Worm (Caenorhabditis elegans): ENCODE results near the gene grl-8.

grl-8 gene

ce11 chrV:6773735-6774134 is 40.8 kb upstream of the grl-8 start, which contains the start of gene ZC404.16:
TSS of gene ZC404.16 (minus strand) at chrV:6773835.
- TF ChIP-seq lin-38 (GFP tag; IDR thresholded peaks at IDR 0.05) (no peak), lir-3 (tag; optimal IDR thresholded peaks at IDR 0.05) (no peak), hmg-1.1 (GFP tag; IDR thresholded peaks at IDR 0.05) (no peak), gei-8 (GFP tag; optimal IDR thresholded peaks at IDR 0.05) (no peak), fos-1 (tag; optimal IDR thresholded peaks at IDR 0.05) (no peak), hlh-11 (tag; optimal IDR thresholded peaks at IDR 0.05) (no peak), lin-15B (tag; optimal IDR thresholded peaks at IDR 0.05) (no peak), nhr-42 (GFP tag; IDR thresholded peaks at IDR 0.05) (no peak), vab-7 (GFP tag; IDR thresholded peaks at IDR 0.05) (no peak), dve-1 (tag; optimal IDR thresholded peaks at IDR 0.05; ENCODE audit: insufficient read depth) (no peak), ceh-32 (tag; optimal IDR thresholded peaks at IDR 0.05; ENCODE audit: poor library complexity) (no peak), mdl-1 (tag; optimal IDR thresholded peaks at IDR 0.05) (no peak), mes-2 (tag; optimal IDR thresholded peaks at IDR 0.05; ENCODE audit: poor library complexity, severe bottlenecking) (no peak), ces-1 (GFP tag; optimal IDR thresholded peaks at IDR 0.05) (no peak), ztf-7 (tag; optimal IDR thresholded peaks at IDR 0.05) (no peak), lim-7 (GFP tag; IDR thresholded peaks at IDR 0.05) (no peak), set-16 (GFP tag; IDR thresholded peaks at IDR 0.05) (no peak), ceh-82 (tag; optimal IDR thresholded peaks at IDR 0.05) (no peak)

ce11 chrV:6771645-6772044 is 38.8 kb upstream of the grl-8 start, which contains the start of gene srh-30:
TSS of gene srh-30 (minus strand) at chrV:6771745.
- no peak for TF ChIP-seq F49E8.2 (tag; optimal IDR thresholded peaks at IDR 0.05; ENCODE audit: borderline replicate concordance)
- no peak for TF ChIP-seq ceh-20 (GFP tag; IDR thresholded peaks at IDR 0.05)
- no peak for TF ChIP-seq F37D6.2 (tag; optimal IDR thresholded peaks at IDR 0.05)
- no peak for TF ChIP-seq arid-1 (GFP tag; conservative IDR thresholded peaks at IDR 0.05)
- TF ChIP-seq lin-39 (tag; optimal IDR thresholded peaks at IDR 0.05) = no peak
- no peak for TF ChIP-seq zfp-3 (GFP tag; conservative IDR thresholded peaks at IDR 0.05)
- no peak for TF ChIP-seq nhr-10 (tag; optimal IDR thresholded peaks at IDR 0.05)

- TF ChIP-seq unc-62 (GFP tag; optimal IDR thresholded peaks at IDR 0.05 in 1 of 2) (no peak), unc-62 (tag; optimal IDR thresholded peaks at IDR 0.05) (no peak), F26F4.8 (GFP tag; conservative IDR thresholded peaks at IDR 0.05) (no peak), mxl-3 (GFP tag; optimal IDR thresholded peaks at IDR 0.05) (no peak), pha-4 (GFP tag; IDR thresholded peaks at IDR 0.05) (no peak), pha-4 (tag; optimal IDR thresholded peaks at IDR 0.05) (no peak), mdl-1 (tag; optimal IDR thresholded peaks at IDR 0.05) (no peak), zfp-3 (GFP tag; conservative IDR thresholded peaks at IDR 0.05) (no peak), vab-7 (GFP tag; IDR thresholded peaks at IDR 0.05) (no peak), zip-11 (GFP tag; IDR thresholded peaks at IDR 0.05) (no peak), dmd-8 (GFP tag; IDR thresholded peaks at IDR 0.05) (no peak), ZK546.5 (tag; optimal IDR thresholded peaks at IDR 0.05) (no peak), ztf-7 (tag; optimal IDR thresholded peaks at IDR 0.05) (no peak), lsy-2 (tag; optimal IDR thresholded peaks at IDR 0.05) (no peak), snpc-4 (tag; optimal IDR thresholded peaks at IDR 0.05) (no peak), spr-1 (tag; optimal IDR thresholded peaks at IDR 0.05) (no peak), dmd-6 (GFP tag; IDR thresholded peaks at IDR 0.05) (no peak), egl-43 (GFP tag; IDR thresholded peaks at IDR 0.05) (no peak), nhr-11 (tag; optimal IDR thresholded peaks at IDR 0.05) (no peak)
These were observed 36.5 kb upstream of the grl-8 start for ce11 chrV:6769440-6769839.
